Worm (Caenorhabditis elegans): ENCODE data around the gene nspb-7.

- no peak for TF ChIP-seq madf-6 (GFP tag; IDR thresholded peaks at IDR 0.05)
- TF ChIP-seq nhr-90 (tag; optimal IDR thresholded peaks at IDR 0.05), result no peak
- no peak for TF ChIP-seq snpc-1.3 (tag; optimal IDR thresholded peaks at IDR 0.05; ENCODE audit: insufficient read depth)
- TF ChIP-seq ama-1 (optimal IDR thresholded peaks at IDR 0.05), result no peak
- no peak for TF ChIP-seq ama-1 (GFP tag; optimal IDR thresholded peaks at IDR 0.05)
- TF ChIP-seq egrh-3 (GFP tag; IDR thresholded peaks at IDR 0.05), result no peak
- TF ChIP-seq mes-4 (tag; optimal IDR thresholded peaks at IDR 0.05), result no peak
- TF ChIP-seq D2030.7 (GFP tag; IDR thresholded peaks at IDR 0.05), result no peak
- TF ChIP-seq zim-3 (tag; optimal IDR thresholded peaks at IDR 0.05), result no peak
- TF ChIP-seq xnd-1 (tag; optimal IDR thresholded peaks at IDR 0.05), result no peak
Measured at ce11 chrII:14605479-14605878, 27.4 kb downstream of the nspb-7 start, which contains the start of gene F19H8.2.

Data from whole organism, young adult.